Worm (Caenorhabditis elegans): ENCODE data around the gene cal-5.

The cal-5 gene

DNA sequence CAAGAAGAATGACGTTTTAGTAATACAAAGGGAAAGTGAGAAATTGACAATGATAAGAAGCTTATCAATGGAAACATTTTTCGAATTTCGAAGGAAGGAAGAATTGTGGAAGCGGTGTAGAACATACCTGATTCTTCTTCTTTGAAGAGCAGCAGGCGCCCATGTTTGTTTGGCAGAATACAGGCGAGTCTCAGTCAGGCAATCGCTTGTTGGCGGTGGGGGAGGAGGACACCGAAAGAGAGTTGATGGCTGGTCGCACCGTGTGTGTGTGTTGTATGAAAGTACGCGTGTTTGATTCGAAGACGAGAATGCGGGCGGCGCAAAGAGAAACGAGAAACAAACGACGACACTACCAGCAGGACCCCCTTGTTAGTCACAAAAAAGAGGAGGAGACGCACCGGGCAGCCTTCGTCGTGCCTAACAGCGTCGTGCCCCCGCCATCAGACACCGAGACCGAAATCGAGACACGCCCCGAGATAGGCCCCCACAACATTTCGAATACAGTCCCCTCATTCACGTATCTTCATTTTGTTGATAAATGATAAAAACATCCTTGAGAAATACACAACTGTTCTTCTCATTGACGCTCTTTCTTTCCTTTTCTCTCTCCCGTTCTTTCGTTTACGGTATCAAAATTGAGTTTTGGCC lies at the start of gene cal-5:
Gene cal-5, minus strand, starts transcription at position 266 of the 648 bp plus-strand sequence.
- peak; percentile 19 for TF ChIP-seq chd-7 (tag; optimal IDR thresholded peaks at IDR 0.05)
- TF ChIP-seq nfyb-1 (GFP tag; IDR thresholded peaks at IDR 0.05): peak; percentile 40; the same call in 1 of the 2 replicates
- TF ChIP-seq ztf-25 (GFP tag; IDR thresholded peaks at IDR 0.05): no peak
- no peak for TF ChIP-seq madf-3 (GFP tag; IDR thresholded peaks at IDR 0.05)
- TF ChIP-seq T07F8.4 (tag; optimal IDR thresholded peaks at IDR 0.05): no peak
- peak; percentile 10 for TF ChIP-seq ets-4 (GFP tag; optimal IDR thresholded peaks at IDR 0.05)
- TF ChIP-seq nhr-80 (tag; optimal IDR thresholded peaks at IDR 0.05): peak; percentile 94
- TF ChIP-seq dox-1 (GFP tag; IDR thresholded peaks at IDR 0.05): peak; percentile 81
- no peak for TF ChIP-seq snpc-4 (GFP tag; optimal IDR thresholded peaks at IDR 0.05)
- TF ChIP-seq snpc-4 (tag; optimal IDR thresholded peaks at IDR 0.05): peak in 1 of 4 experiments; percentile 13
- no peak for TF ChIP-seq akir-1 (GFP tag; optimal IDR thresholded peaks at IDR 0.05)
- TF ChIP-seq attf-5 (GFP tag; optimal IDR thresholded peaks at IDR 0.05): no peak
- peak; percentile 45 for TF ChIP-seq egrh-3 (GFP tag; IDR thresholded peaks at IDR 0.05)
- TF ChIP-seq ceh-40 (GFP tag; IDR thresholded peaks at IDR 0.05): no peak
- peak; percentile 66 for TF ChIP-seq ztf-26 (tag; optimal IDR thresholded peaks at IDR 0.05)
- peak; percentile 28 for TF ChIP-seq atf-7 (tag; optimal IDR thresholded peaks at IDR 0.05)
- TF ChIP-seq zfh-2 (GFP tag; conservative IDR thresholded peaks at IDR 0.05): peak; percentile 97
- no peak for TF ChIP-seq him-1 (tag; optimal IDR thresholded peaks at IDR 0.05)
- no peak for TF ChIP-seq xnd-1 (tag; optimal IDR thresholded peaks at IDR 0.05)
- peak; percentile 27; the same call in 1 of the 2 replicates for TF ChIP-seq B0336.3 (GFP tag; IDR thresholded peaks at IDR 0.05)
- TF ChIP-seq lin-40 (tag; optimal IDR thresholded peaks at IDR 0.05): peak; percentile 46
- peak in 1 of 2 experiments; percentile 81 for TF ChIP-seq let-607 (tag; optimal IDR thresholded peaks at IDR 0.05)
- TF ChIP-seq aptf-3 (GFP tag; IDR thresholded peaks at IDR 0.05): no peak
- no peak for TF ChIP-seq lin-26 (GFP tag; IDR thresholded peaks at IDR 0.05)

DNA sequence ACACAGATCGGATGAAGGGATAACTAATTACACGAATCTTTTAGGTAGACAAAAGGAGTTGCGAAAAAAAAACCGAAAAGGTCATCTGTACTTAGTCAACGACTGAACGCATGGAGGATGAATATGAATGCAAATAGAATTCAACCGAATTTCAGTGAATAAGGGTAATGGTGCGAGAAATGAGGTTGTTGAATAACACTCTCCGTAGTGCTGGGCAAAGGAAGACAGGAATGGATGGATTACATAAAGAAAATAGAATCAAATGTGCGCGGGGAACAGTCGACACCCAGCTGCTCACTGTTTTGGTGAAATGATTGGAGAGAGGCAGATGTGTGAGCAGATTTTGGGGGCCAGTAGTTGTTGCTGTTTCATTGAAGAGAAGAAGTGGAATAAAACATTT lies 46.5 kb upstream of the cal-5 start:
- TF ChIP-seq F23B12.7 (tag; optimal IDR thresholded peaks at IDR 0.05; ENCODE audit: insufficient read depth): no peak
- no peak for TF ChIP-seq repo-1 (tag; optimal IDR thresholded peaks at IDR 0.05)
- no peak for TF ChIP-seq sea-2 (GFP tag; IDR thresholded peaks at IDR 0.05)
- no peak for TF ChIP-seq hrde-1 (tag; optimal IDR thresholded peaks at IDR 0.05; ENCODE audit: borderline replicate concordance)
- TF ChIP-seq lin-35 (GFP tag; optimal IDR thresholded peaks at IDR 0.05): no peak
- TF ChIP-seq madf-10 (tag; optimal IDR thresholded peaks at IDR 0.05): no peak

DNA sequence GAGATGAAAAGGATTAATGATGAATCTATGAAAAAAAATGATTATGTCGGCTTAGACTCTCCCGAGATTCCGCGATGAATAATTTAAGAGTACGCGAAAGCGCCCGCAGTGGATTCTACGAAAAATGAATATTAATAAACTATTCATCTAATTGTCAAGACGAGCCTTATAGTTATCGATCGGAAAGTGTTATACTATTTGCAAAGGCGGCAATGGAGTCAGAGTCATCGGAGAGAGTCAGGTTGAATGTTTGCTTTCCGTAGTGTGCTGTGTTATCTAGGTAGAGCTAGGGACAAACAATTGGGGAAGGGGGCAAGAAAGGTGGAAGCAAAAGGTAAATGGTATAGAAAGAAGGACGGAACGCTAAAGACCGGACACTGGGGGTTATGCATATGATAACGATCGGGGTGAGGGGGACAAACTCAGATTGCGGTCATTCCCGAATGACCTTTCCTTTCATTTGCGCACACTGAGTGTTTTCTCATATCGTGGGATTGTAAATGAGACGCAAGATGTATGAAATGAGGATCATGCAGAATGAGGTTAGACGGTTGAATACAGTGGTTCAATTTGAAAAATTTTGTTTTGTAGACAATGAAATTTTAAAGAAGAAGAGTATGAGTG lies 45.1 kb upstream of the cal-5 start:
- TF ChIP-seq attf-6 (GFP tag; IDR thresholded peaks at IDR 0.05): 0 out of 2 replicates have a peak, but pooled peaks have one; percentile 9
- TF ChIP-seq ceh-40 (GFP tag; IDR thresholded peaks at IDR 0.05): no peak
- TF ChIP-seq ekl-4 (GFP tag; IDR thresholded peaks at IDR 0.05): 0 out of 2 replicates have a peak, but pooled peaks have one; percentile 46

ce11 chrX:5122369-5122768 lies 44.6 kb upstream of the cal-5 start:
- peak; percentile 43 for TF ChIP-seq lin-40 (tag; optimal IDR thresholded peaks at IDR 0.05)
- peak; percentile 52 for TF ChIP-seq ztf-26 (tag; optimal IDR thresholded peaks at IDR 0.05)
- TF ChIP-seq tbp1 (GFP tag; optimal IDR thresholded peaks at IDR 0.05): peak; percentile 17
- peak; percentile 29; the same call in 1 of the 2 replicates for TF ChIP-seq dox-1 (GFP tag; IDR thresholded peaks at IDR 0.05)
- peak; percentile 83 for TF ChIP-seq nhr-80 (tag; optimal IDR thresholded peaks at IDR 0.05)
- TF ChIP-seq nfya-1 (tag; optimal IDR thresholded peaks at IDR 0.05; ENCODE audit: borderline replicate concordance, insufficient read depth): no peak
